Worm (Caenorhabditis elegans): ENCODE results near the gene ZC504.1.
A peak's percentile ranks its signal among the peaks of the same experiment; 100 is the strongest.

The ZC504.1 gene

ce11 chrX:10395668-10396067, 11.3 kb upstream of the ZC504.1 start (continued):
- no peak for TF ChIP-seq saeg-2 (GFP tag; IDR thresholded peaks at IDR 0.05)
- TF ChIP-seq nhr-111 (GFP tag; optimal IDR thresholded peaks at IDR 0.05) = no peak
- no peak for TF ChIP-seq jun-1 (tag; optimal IDR thresholded peaks at IDR 0.05)
- no peak for TF ChIP-seq nhr-10 (tag; optimal IDR thresholded peaks at IDR 0.05)
- no peak for TF ChIP-seq ZK546.5 (tag; optimal IDR thresholded peaks at IDR 0.05)
- TF ChIP-seq F10B5.3 (tag; optimal IDR thresholded peaks at IDR 0.05) = no peak
- no peak for TF ChIP-seq nhr-48 (tag; optimal IDR thresholded peaks at IDR 0.05)
- TF ChIP-seq mdl-1 (tag; optimal IDR thresholded peaks at IDR 0.05) = no peak
- TF ChIP-seq F26F4.8 (GFP tag; conservative IDR thresholded peaks at IDR 0.05) = no peak
- no peak for TF ChIP-seq spr-1 (tag; optimal IDR thresholded peaks at IDR 0.05)
- no peak for TF ChIP-seq hlh-30 (tag; optimal IDR thresholded peaks at IDR 0.05; ENCODE audit: insufficient read depth)
- no peak for TF ChIP-seq lir-3 (tag; optimal IDR thresholded peaks at IDR 0.05)
- no peak for TF ChIP-seq D1046.2 (GFP tag; IDR thresholded peaks at IDR 0.05)
- TF ChIP-seq gei-8 (GFP tag; optimal IDR thresholded peaks at IDR 0.05) = no peak
- no peak for TF ChIP-seq mdt-29 (GFP tag; IDR thresholded peaks at IDR 0.05)
- TF ChIP-seq nhr-42 (GFP tag; IDR thresholded peaks at IDR 0.05) = no peak
- TF ChIP-seq lin-29 (GFP tag; IDR thresholded peaks at IDR 0.05) = no peak
- no peak for TF ChIP-seq Y5F2A.4 (GFP tag; optimal IDR thresholded peaks at IDR 0.05)
- TF ChIP-seq php-3 (GFP tag; IDR thresholded peaks at IDR 0.05) = no peak
- TF ChIP-seq ZK337.2 (GFP tag; IDR thresholded peaks at IDR 0.05) = no peak
- 0 out of 2 replicates have a peak, but pooled peaks have one; percentile 26 for TF ChIP-seq lin-38 (GFP tag; IDR thresholded peaks at IDR 0.05)
- TF ChIP-seq lin-13 (GFP tag; optimal IDR thresholded peaks at IDR 0.05) = no peak
- no peak for TF ChIP-seq nhr-77 (tag; optimal IDR thresholded peaks at IDR 0.05)
- no peak for TF ChIP-seq sdz-12 (GFP tag; optimal IDR thresholded peaks at IDR 0.05)
- no peak for TF ChIP-seq snpc-1.2 (GFP tag; IDR thresholded peaks at IDR 0.05)
- TF ChIP-seq ztf-7 (tag; optimal IDR thresholded peaks at IDR 0.05) = no peak
- TF ChIP-seq Y48G9A.11 (GFP tag; IDR thresholded peaks at IDR 0.05) = no peak
- no peak for TF ChIP-seq madf-9 (GFP tag; conservative IDR thresholded peaks at IDR 0.05)
- TF ChIP-seq egl-27 (tag; optimal IDR thresholded peaks at IDR 0.05) = no peak
- no peak for TF ChIP-seq F49E8.2 (tag; optimal IDR thresholded peaks at IDR 0.05; ENCODE audit: borderline replicate concordance)
- no peak for TF ChIP-seq nhr-76 (tag; optimal IDR thresholded peaks at IDR 0.05)
- TF ChIP-seq dve-1 (tag; optimal IDR thresholded peaks at IDR 0.05; ENCODE audit: insufficient read depth) = peak; percentile 26
- TF ChIP-seq fos-1 (tag; optimal IDR thresholded peaks at IDR 0.05) = no peak
- TF ChIP-seq Y105C5A.15 (GFP tag; IDR thresholded peaks at IDR 0.05) = no peak
- no peak for TF ChIP-seq vab-7 (GFP tag; IDR thresholded peaks at IDR 0.05)
- TF ChIP-seq lin-39 (tag; optimal IDR thresholded peaks at IDR 0.05) = no peak
- TF ChIP-seq pha-4 (GFP tag; IDR thresholded peaks at IDR 0.05) = no peak
- no peak for TF ChIP-seq pha-4 (tag; optimal IDR thresholded peaks at IDR 0.05)
- no peak for TF ChIP-seq ztf-11 (tag; optimal IDR thresholded peaks at IDR 0.05)
- no peak for TF ChIP-seq arid-1 (GFP tag; conservative IDR thresholded peaks at IDR 0.05)
- no peak for TF ChIP-seq dmd-8 (GFP tag; IDR thresholded peaks at IDR 0.05)
- peak; percentile 46; the same call in 1 of the 2 replicates for TF ChIP-seq hmg-1.1 (GFP tag; IDR thresholded peaks at IDR 0.05)
- TF ChIP-seq dmd-9 (GFP tag; IDR thresholded peaks at IDR 0.05) = no peak
- TF ChIP-seq lin-1 (GFP tag; IDR thresholded peaks at IDR 0.05) = no peak
- TF ChIP-seq aly-2 (tag; optimal IDR thresholded peaks at IDR 0.05) = no peak
- TF ChIP-seq pqm-1 (tag; optimal IDR thresholded peaks at IDR 0.05) = no peak
- TF ChIP-seq mxl-2 (GFP tag; conservative IDR thresholded peaks at IDR 0.05) = no peak
- TF ChIP-seq unc-39 (tag; optimal IDR thresholded peaks at IDR 0.05) = no peak
- peak; percentile 92 for TF ChIP-seq aha-1 (tag)
- TF ChIP-seq dmd-6 (GFP tag; IDR thresholded peaks at IDR 0.05) = peak; percentile 30
- TF ChIP-seq egl-43 (GFP tag; IDR thresholded peaks at IDR 0.05) = peak; percentile 47; the same call in 1 of the 2 replicates
- no peak for TF ChIP-seq daf-8 (GFP tag; IDR thresholded peaks at IDR 0.05)
